Worm (Caenorhabditis elegans) whole organism, L2 larva: Measurements from ENCODE around the gene nhr-198.
"Not testable (repeated sequence)": the region's sequence is repeated elsewhere in the genome, so short reads cannot be mapped to it uniquely, and the experiment has no call there.

ENCODE experiments used
- F13H6.1 ChIP-seq: sonication (generic microtip); optimal IDR thresholded peaks from 2 replicates; lab custom pipeline; 2016; ENCODE audit warnings: missing genetic modification characterization, missing compliant biosample characterization
- Y55F3AM.14 ChIP-seq: fragments of 200-800 bp; sonication (Bioruptor generic); optimal IDR thresholded peaks from 2 replicates; lab custom pipeline; 2018; ENCODE audit warnings: mild to moderate bottlenecking, missing genetic modification characterization, missing compliant biosample characterization
- alr-1 ChIP-seq: fragments of 150-350 bp; optimal IDR thresholded peaks from 2 replicates; lab custom pipeline; 2014; ENCODE audit warnings: missing biosample characterization, missing genetic modification characterization
- ama-1 ChIP-seq: fragments of 150-350 bp; optimal IDR thresholded peaks from 2 replicates; lab custom pipeline; 2018; ENCODE audit warnings: inconsistent platforms
- blmp-1 ChIP-seq: sonication (generic microtip); optimal IDR thresholded peaks from 2 replicates; lab custom pipeline; 2017; ENCODE audit warnings: missing genetic modification characterization, mild to moderate bottlenecking, missing compliant biosample characterization, antibody characterized with exemption, moderate library complexity; ENCODE audit not compliant: insufficient read depth
- ceh-82 ChIP-seq: fragments of 150-350 bp; optimal IDR thresholded peaks from 2 replicates; lab custom pipeline; 2014; ENCODE audit warnings: missing biosample characterization, missing genetic modification characterization
- crh-2 ChIP-seq: sonication (generic microtip); optimal IDR thresholded peaks from 2 replicates; lab custom pipeline; 2017; ENCODE audit warnings: missing biosample characterization, missing genetic modification characterization
- dmd-4 ChIP-seq: sonication (generic microtip); optimal IDR thresholded peaks from 2 replicates; lab custom pipeline; 2017; ENCODE audit warnings: missing biosample characterization, missing genetic modification characterization
- egl-27 ChIP-seq: sonication (generic microtip); optimal IDR thresholded peaks from 3 replicates; lab custom pipeline; 2017; ENCODE audit warnings: missing biosample characterization, missing genetic modification reagents, missing genetic modification characterization
- fos-1 ChIP-seq: fragments of 150-350 bp; optimal IDR thresholded peaks from 2 replicates; lab custom pipeline; 2014; ENCODE audit warnings: missing biosample characterization, missing genetic modification characterization
- lin-13 ChIP-seq: fragments of 150-350 bp; optimal IDR thresholded peaks from 2 replicates; lab custom pipeline; 2014; ENCODE audit warnings: missing biosample characterization, missing genetic modification reagents, missing genetic modification characterization
- lin-39 ChIP-seq: fragments of 150-350 bp; optimal IDR thresholded peaks from 2 replicates; lab custom pipeline; 2014; ENCODE audit warnings: missing biosample characterization, missing genetic modification reagents, missing genetic modification characterization
- lsy-2 ChIP-seq, 2 experiments: fragments of 150-350 bp in 1 of 2; sonication (generic microtip) in 1 of 2; optimal IDR thresholded peaks; 2 replicates each; lab custom pipeline; 2014 to 2017; ENCODE audit warnings: missing biosample characterization in 2 of 2, missing genetic modification characterization in 2 of 2
- mab-5 ChIP-seq: fragments of 150-350 bp; optimal IDR thresholded peaks from 2 replicates; lab custom pipeline; 2014; ENCODE audit warnings: missing biosample characterization, missing genetic modification characterization
- nhr-10 ChIP-seq: sonication (generic microtip); optimal IDR thresholded peaks from 2 replicates; lab custom pipeline; 2017; ENCODE audit warnings: missing biosample characterization, missing genetic modification characterization
- nhr-12 ChIP-seq: fragments of 150-350 bp; optimal IDR thresholded peaks from 2 replicates; lab custom pipeline; 2014; ENCODE audit warnings: missing biosample characterization, missing genetic modification characterization
- nhr-129 ChIP-seq: fragments of 150-350 bp; optimal IDR thresholded peaks from 2 replicates; lab custom pipeline; 2014; ENCODE audit warnings: missing biosample characterization, missing genetic modification characterization
- nhr-25 ChIP-seq: fragments of 150-350 bp; sonication (generic microtip); optimal IDR thresholded peaks from 3 replicates; lab custom pipeline; 2014; ENCODE audit warnings: missing biosample characterization, missing genetic modification characterization
- nhr-77 ChIP-seq: fragments of 150-350 bp; optimal IDR thresholded peaks from 2 replicates; lab custom pipeline; 2014; ENCODE audit warnings: missing biosample characterization, missing genetic modification characterization
- sem-4 ChIP-seq: fragments of 150-350 bp; optimal IDR thresholded peaks from 2 replicates; lab custom pipeline; 2014; ENCODE audit warnings: missing biosample characterization, missing genetic modification reagents, missing genetic modification characterization
- skn-1 ChIP-seq: sonication (generic microtip); optimal IDR thresholded peaks from 2 replicates; lab custom pipeline; 2017; ENCODE audit warnings: missing biosample characterization, missing genetic modification characterization
- sma-3 ChIP-seq: sonication (generic microtip); optimal IDR thresholded peaks from 2 replicates; lab custom pipeline; 2016; ENCODE audit warnings: missing genetic modification reagents, missing genetic modification characterization, missing compliant biosample characterization
- sma-9 ChIP-seq, 2 experiments: fragments of 150-350 bp in 1 of 2; sonication (generic microtip) in 1 of 2; optimal IDR thresholded peaks; 2 replicates each; lab custom pipeline; 2014 to 2016; ENCODE audit warnings: missing genetic modification characterization in 2 of 2, mild to moderate bottlenecking in 1 of 2, missing biosample characterization in 1 of 2, missing compliant biosample characterization in 1 of 2, missing genetic modification reagents in 1 of 2, moderate library complexity in 1 of 2
- unc-39 ChIP-seq: fragments of 150-350 bp; optimal IDR thresholded peaks from 2 replicates; lab custom pipeline; 2014; ENCODE audit warnings: missing biosample characterization, missing genetic modification characterization
- zag-1 ChIP-seq: fragments of 150-350 bp; optimal IDR thresholded peaks from 2 replicates; lab custom pipeline; 2014; ENCODE audit warnings: missing biosample characterization, missing genetic modification characterization
- ztf-4 ChIP-seq: fragments of 150-350 bp; optimal IDR thresholded peaks from 2 replicates; lab custom pipeline; 2014; ENCODE audit warnings: missing biosample characterization, missing genetic modification characterization

The nhr-198 gene

DNA sequence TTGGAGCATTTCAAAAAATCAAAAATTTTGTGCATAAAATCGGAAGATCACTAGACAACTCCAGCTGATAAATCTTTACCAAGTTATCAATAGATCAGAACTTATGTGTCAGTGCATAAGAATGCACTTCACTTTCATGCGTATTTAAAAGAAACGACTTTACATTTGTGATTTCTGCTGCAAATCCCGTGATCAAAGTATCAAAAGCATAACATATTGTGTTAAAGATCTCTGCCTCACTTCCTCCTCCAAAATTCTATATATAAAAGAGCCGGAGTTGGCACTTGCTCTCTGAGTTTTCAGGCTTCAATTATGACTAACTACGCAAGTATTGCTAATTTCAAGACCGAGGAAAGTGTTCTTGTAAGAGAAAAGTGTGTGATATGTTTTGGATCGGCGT is at the start of gene nhr-198:
TSS of gene nhr-198 (plus strand) at position 313 of the 400 bp plus-strand sequence.
- TF ChIP-seq skn-1 (tag; lab: Kevin White, UChicago) (no peak), ceh-82 (no peak), dmd-4 (tag; lab: Kevin White, UChicago) (no peak)

DNA sequence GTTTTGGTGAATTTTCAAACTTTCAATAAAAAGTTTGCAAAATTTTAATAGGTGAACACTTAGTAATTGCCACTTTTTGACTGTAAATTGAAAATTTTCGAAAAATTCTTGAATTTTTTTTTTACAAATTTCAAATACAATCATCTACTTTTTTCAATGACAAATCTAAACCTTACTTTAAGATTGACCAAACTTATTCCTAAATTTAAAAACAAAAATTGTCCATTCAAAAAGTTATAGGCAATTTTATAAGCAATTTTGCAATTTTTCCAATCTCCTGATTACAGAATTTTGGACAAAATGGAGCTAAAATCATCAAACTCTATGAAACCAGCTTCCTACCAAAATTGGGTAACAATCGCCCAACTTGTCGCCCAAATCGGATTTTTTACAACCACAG is 49.2 kb upstream of the nhr-198 start, which contains the start of gene str-23:
TSS of gene str-23 (plus strand) at position 301 of the 400 bp plus-strand sequence.
- TF ChIP-seq nhr-10 (tag; lab: Kevin White, UChicago) (no peak), nhr-25 (tag; lab: Kevin White, UChicago) (no peak), zag-1 (tag; lab: Kevin White, UChicago) (no peak), blmp-1 (tag; lab: Kevin White, UChicago) (no peak), alr-1 (tag; lab: Kevin White, UChicago) (no peak), nhr-12 (tag; lab: Kevin White, UChicago) (no peak), skn-1 (tag; lab: Kevin White, UChicago) (no peak), egl-27 (tag; lab: Kevin White, UChicago) (no peak), F13H6.1 (tag; lab: Kevin White, UChicago) (no peak), fos-1 (tag; lab: Kevin White, UChicago) (no peak), dmd-4 (tag; lab: Kevin White, UChicago) (no peak), mab-5 (no peak), lin-13 (GFP tag; lab: Kevin White, UChicago) (no peak), ama-1 (lab: Kevin White, UChicago) (no peak), nhr-77 (tag; lab: Kevin White, UChicago) (no peak), crh-2 (tag; lab: Kevin White, UChicago) (no peak), nhr-129 (tag; lab: Kevin White, UChicago) (no peak)

DNA sequence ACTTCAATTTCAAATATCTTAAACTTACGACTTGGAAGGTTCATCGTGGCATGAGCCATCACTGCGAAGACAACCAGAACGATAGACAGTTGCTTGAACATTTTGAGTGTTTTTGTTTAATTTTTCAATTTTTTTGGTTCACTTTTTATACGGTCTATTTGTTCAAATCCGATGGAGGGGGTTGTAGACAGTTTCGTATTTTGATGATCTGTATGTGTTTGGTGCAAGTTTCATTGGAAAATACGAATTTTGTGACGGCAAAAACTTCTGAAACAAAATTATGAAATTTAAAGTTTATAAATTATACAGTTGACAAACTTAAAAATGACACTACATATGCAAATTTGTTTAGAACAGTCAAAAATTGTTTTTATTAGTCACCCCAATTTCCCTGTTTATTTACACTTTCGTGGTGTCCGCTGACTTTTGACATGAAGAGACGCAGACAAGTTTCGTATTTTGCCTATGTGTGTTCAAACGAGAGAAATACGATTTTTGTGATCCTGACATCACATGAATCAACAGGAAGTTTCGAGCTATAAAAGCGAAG is 46.2 kb upstream of the nhr-198 start, which contains the start of the genes C55A1.7 and C55A1.6:
TSS of gene C55A1.7 (minus strand) at position 101 of the 550 bp plus-strand sequence.
TSS of gene C55A1.6 (plus strand) at position 500 of the 550 bp plus-strand sequence.
- TF ChIP-seq blmp-1 (tag; lab: Kevin White, UChicago); unc-39 (tag; lab: Kevin White, UChicago); mab-5: not testable (repeated sequence)

DNA sequence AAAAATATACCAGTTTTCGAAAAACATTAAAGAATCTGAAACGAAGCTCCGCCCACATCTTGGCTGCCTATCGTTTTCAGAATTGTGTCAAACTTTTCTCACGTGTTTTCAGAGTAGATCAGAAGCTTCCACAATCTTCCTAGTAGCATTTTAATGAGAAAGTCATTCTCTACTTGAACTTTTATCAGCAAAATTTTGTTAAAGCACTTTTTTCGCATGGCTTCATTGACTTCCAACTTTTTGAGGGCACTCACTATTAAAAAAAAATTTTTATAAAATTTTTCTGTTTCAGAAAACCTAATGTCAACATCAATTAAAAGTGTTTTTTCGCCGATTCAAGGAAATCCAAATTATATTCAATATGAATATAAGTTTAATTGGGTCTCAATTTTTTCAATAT is 43.6 kb upstream of the nhr-198 start, which contains the start of gene sru-42:
TSS of gene sru-42 (plus strand) at position 301 of the 400 bp plus-strand sequence.
- TF ChIP-seq Y55F3AM.14 (GFP tag; lab: Kevin White, UChicago), result no peak
- TF ChIP-seq lsy-2 (tag; optimal IDR thresholded peaks at IDR 0.05; lab: Kevin White, UChicago), result no peak
- no peak for TF ChIP-seq ztf-4 (tag; lab: Kevin White, UChicago)
- TF ChIP-seq lin-39 (tag; lab: Kevin White, UChicago), result no peak
- TF ChIP-seq sma-9 (GFP tag; optimal IDR thresholded peaks at IDR 0.05; lab: Kevin White, UChicago), result no peak
- TF ChIP-seq sma-9 (tag; optimal IDR thresholded peaks at IDR 0.05; lab: Kevin White, UChicago), result no peak

DNA sequence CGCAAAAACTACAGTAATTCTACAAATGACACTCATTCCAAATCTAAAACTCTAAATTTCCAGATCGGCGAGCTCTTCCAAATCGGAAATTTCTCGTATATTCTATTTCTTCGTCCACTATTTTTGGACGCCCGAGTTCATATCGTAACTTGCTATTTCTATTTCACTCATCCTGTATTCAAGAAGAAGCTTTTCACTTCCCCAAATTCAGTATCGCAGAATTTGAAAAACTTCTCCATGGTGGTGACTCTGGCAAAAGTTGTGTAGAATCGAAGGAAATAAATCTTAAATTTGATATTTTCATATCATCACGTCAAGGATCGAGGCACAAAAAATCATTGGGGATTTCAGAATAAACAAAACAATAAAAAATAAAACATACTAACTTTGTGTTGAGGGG is 41.6 kb upstream of the nhr-198 start:
- no peak for TF ChIP-seq sem-4
- peak; percentile 58 for TF ChIP-seq nhr-25 (tag; lab: Kevin White, UChicago)
- TF ChIP-seq nhr-129 (tag; lab: Kevin White, UChicago), result peak; percentile 8

DNA sequence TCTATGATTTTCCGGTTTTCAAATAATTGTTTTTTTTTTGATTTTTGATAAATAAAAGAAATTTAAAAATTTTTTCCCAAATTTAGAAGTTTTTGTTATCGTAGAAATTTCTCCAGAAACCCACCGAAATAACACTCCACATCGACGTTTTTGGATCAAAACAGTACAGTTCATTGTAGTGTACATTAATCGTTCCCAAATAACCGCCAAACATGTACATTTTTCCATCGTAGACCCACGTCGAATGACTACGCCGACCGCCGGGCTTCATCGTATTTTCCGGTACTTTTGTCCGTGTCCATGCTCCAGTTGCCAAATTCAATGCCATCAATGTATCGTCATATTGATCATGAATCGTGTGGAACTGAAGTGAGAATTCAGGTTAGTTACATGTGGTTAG is 39.7 kb upstream of the nhr-198 start, which contains the start of gene F53E4.2:
TSS of gene F53E4.2 (plus strand) at position 301 of the 400 bp plus-strand sequence.
- TF ChIP-seq ceh-82, result no peak

DNA sequence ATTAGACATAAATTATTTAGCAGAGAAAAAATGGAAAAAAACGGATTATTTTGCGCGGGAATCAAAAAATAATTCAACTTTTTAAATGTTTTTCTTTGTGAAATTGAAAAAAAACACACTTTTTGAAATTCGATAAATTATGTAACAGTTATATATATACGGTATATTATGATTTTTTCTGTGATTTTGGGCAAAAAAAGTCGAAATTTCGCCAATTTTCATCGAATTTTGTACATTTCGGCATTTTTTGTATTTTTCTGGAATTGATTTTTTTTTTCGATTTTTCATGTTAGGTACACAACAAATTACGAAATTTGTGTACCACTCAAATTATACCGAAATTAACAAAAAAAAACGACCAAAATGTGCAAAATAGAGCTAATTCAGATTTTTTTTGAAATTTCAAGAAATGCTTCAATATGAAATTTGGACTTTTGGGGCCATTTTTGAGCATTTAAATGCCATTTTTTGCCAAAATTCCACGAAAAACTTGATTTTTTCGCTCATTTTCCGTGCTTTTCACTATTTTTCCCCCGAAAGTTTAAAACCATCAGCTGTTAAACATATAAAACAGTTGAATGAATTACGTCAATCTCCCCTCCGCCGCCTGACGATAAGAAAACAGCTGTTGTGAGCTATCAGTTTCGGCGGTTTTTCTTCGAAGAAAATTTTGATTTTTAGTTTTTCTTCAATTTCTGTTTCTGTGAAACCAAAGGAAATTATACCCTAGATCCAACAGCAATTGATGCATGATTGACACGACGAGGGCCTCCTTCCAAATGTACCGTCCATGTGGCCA is 35.3 kb upstream of the nhr-198 start:
- peak; percentile 11 for TF ChIP-seq F13H6.1 (tag; lab: Kevin White, UChicago)
- TF ChIP-seq sma-3 (GFP tag; lab: Kevin White, UChicago), result no peak
